Worm (Caenorhabditis elegans): ENCODE measurements around the gene ilys-5.

ilys-5 gene

ce11 chrX:6530046-6530445 is 6.6 kb downstream of the ilys-5 start, which contains the start of gene ceh-60:
Gene ceh-60 (minus strand): TSS chrX:6530146.
- no peak for TF ChIP-seq unc-62 (GFP tag; optimal IDR thresholded peaks at IDR 0.05)

ce11 chrX:6522634-6523070 is 14.0 kb downstream of the ilys-5 start:
- no peak for TF ChIP-seq unc-62 (GFP tag; optimal IDR thresholded peaks at IDR 0.05)

- TF ChIP-seq unc-62 (GFP tag; optimal IDR thresholded peaks at IDR 0.05): no peak
These were observed 16.0 kb downstream of the ilys-5 start for ce11 chrX:6520644-6521043.

- no peak for TF ChIP-seq unc-62 (GFP tag; optimal IDR thresholded peaks at IDR 0.05)
These were observed 16.7 kb downstream of the ilys-5 start for ce11 chrX:6519946-6520345.

- TF ChIP-seq unc-62 (GFP tag; optimal IDR thresholded peaks at IDR 0.05): no peak
These were observed 17.2 kb downstream of the ilys-5 start for ce11 chrX:6519473-6519872.

- no peak for TF ChIP-seq unc-62 (GFP tag; optimal IDR thresholded peaks at IDR 0.05)
These were observed 18.1 kb downstream of the ilys-5 start, which contains the start of gene ets-4 for ce11 chrX:6518537-6518936. Gene ets-4 (plus strand): TSS chrX:6518883.

- TF ChIP-seq unc-62 (GFP tag; optimal IDR thresholded peaks at IDR 0.05): no peak
These were observed 19.4 kb downstream of the ilys-5 start for ce11 chrX:6517025-6517770.

ce11 chrX:6515267-6515666 is 21.4 kb downstream of the ilys-5 start:
- TF ChIP-seq unc-62 (GFP tag; optimal IDR thresholded peaks at IDR 0.05): no peak

ce11 chrX:6514466-6514865 is 22.2 kb downstream of the ilys-5 start:
- no peak for TF ChIP-seq unc-62 (GFP tag; optimal IDR thresholded peaks at IDR 0.05)

- no peak for TF ChIP-seq unc-62 (GFP tag; optimal IDR thresholded peaks at IDR 0.05)
These were observed 24.7 kb downstream of the ilys-5 start, which contains the start of gene ttr-35 for ce11 chrX:6511985-6512384. Gene ttr-35 (plus strand): TSS chrX:6512285.

ce11 chrX:6510627-6511026 is 26.0 kb downstream of the ilys-5 start, which contains the start of gene ttr-36:
Gene ttr-36 (plus strand): TSS chrX:6510927.
- TF ChIP-seq unc-62 (GFP tag; optimal IDR thresholded peaks at IDR 0.05): no peak

- no peak for TF ChIP-seq unc-62 (GFP tag; optimal IDR thresholded peaks at IDR 0.05)
These were observed 26.8 kb downstream of the ilys-5 start for ce11 chrX:6509813-6510212.

ce11 chrX:6507734-6508133 is 28.9 kb downstream of the ilys-5 start:
- TF ChIP-seq unc-62 (GFP tag; optimal IDR thresholded peaks at IDR 0.05): no peak

- no peak for TF ChIP-seq unc-62 (GFP tag; optimal IDR thresholded peaks at IDR 0.05)
These were observed 31.0 kb downstream of the ilys-5 start, which contains the start of gene glr-8 for ce11 chrX:6505662-6506061. Gene glr-8 (plus strand): TSS chrX:6505980.

ce11 chrX:6505008-6505407 is 31.6 kb downstream of the ilys-5 start, which contains the start of gene cdf-1:
Gene cdf-1 (minus strand): TSS chrX:6505143.
- no peak for TF ChIP-seq unc-62 (GFP tag; optimal IDR thresholded peaks at IDR 0.05)

- TF ChIP-seq unc-62 (GFP tag; optimal IDR thresholded peaks at IDR 0.05): no peak
These were observed 33.5 kb downstream of the ilys-5 start for ce11 chrX:6503148-6503547.

ce11 chrX:6499736-6500135 is 36.9 kb downstream of the ilys-5 start, which contains the start of gene actl-1:
Gene actl-1 (minus strand): TSS chrX:6499836.
- no peak for TF ChIP-seq unc-62 (GFP tag; optimal IDR thresholded peaks at IDR 0.05)
